Worm (Caenorhabditis elegans): ENCODE data around the gene F23H12.5.

DNA sequence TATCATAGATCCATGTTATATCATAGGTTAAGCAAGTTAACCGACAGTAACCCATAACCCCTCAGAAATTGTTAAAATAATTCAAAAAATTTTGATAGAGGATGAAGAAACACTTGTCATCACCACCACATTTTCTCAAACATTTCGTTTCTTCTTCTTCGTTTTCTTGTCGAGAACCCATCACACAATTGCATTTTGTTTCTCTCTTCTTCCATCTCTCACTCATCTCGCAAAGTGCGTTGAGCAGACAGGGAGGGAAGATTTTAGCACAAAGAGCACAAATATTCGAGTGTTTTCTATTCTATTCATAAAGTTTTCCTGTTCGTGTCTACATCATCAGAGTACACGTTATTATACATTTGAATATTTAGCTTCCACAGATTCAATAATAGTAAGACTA is 44.0 kb upstream of the F23H12.5 start:
- TF ChIP-seq ztf-4 (tag; optimal IDR thresholded peaks at IDR 0.05): no peak
- no peak for TF ChIP-seq pqm-1 (tag; optimal IDR thresholded peaks at IDR 0.05)
- no peak for TF ChIP-seq unc-130 (tag; optimal IDR thresholded peaks at IDR 0.05)
- no peak for TF ChIP-seq sox-4 (tag; optimal IDR thresholded peaks at IDR 0.05)
- no peak for TF ChIP-seq mab-9 (GFP tag; IDR thresholded peaks at IDR 0.05)
- TF ChIP-seq skn-1 (tag; optimal IDR thresholded peaks at IDR 0.05): no peak
- no peak for TF ChIP-seq mdl-1 (tag; optimal IDR thresholded peaks at IDR 0.05)
- TF ChIP-seq nhr-237 (tag; optimal IDR thresholded peaks at IDR 0.05): no peak
